Fruit fly (Drosophila melanogaster) whole organism, adult: Measurements from ENCODE around the gene Sec3.

Source experiments
- CG11617 ChIP-seq: fragments of 200-800 bp; sonication (Bioruptor generic); optimal IDR thresholded peaks from 2 replicates; lab custom pipeline; 2017; ENCODE audit warnings: mild to moderate bottlenecking, missing biosample characterization, missing genetic modification reagents, missing genetic modification characterization
- CG12768 ChIP-seq: fragments of 200-800 bp; sonication (Bioruptor generic); optimal IDR thresholded peaks from 2 replicates; lab custom pipeline; 2017; ENCODE audit warnings: missing biosample characterization, missing genetic modification characterization, mild to moderate bottlenecking, moderate library complexity, missing genetic modification reagents
- CG14711 ChIP-seq: fragments of 200-800 bp; sonication (Bioruptor generic); optimal IDR thresholded peaks from 2 replicates; lab custom pipeline; 2018; ENCODE audit warnings: missing biosample characterization, mild to moderate bottlenecking, missing genetic modification characterization, moderate library complexity
- CG1620 ChIP-seq: fragments of 200-800 bp; sonication (Bioruptor generic); optimal IDR thresholded peaks from 2 replicates; lab custom pipeline; 2016; ENCODE audit warnings: missing biosample characterization, missing genetic modification characterization
- CG33017 ChIP-seq: fragments of 200-800 bp; sonication (Bioruptor generic); optimal IDR thresholded peaks from 2 replicates; lab custom pipeline; 2018; ENCODE audit warnings: missing biosample characterization, mild to moderate bottlenecking, missing genetic modification characterization, moderate library complexity
- CG5204 ChIP-seq: fragments of 200-800 bp; sonication (Bioruptor generic); optimal IDR thresholded peaks from 2 replicates; lab custom pipeline; 2016; ENCODE audit warnings: missing biosample characterization, missing genetic modification characterization
- CG7045 ChIP-seq: fragments of 200-800 bp; sonication (Bioruptor generic); optimal IDR thresholded peaks from 2 replicates; lab custom pipeline; 2017; ENCODE audit warnings: missing biosample characterization, mild to moderate bottlenecking, missing genetic modification characterization
- CG7101 ChIP-seq: fragments of 200-800 bp; sonication (Bioruptor generic); optimal IDR thresholded peaks from 2 replicates; lab custom pipeline; 2018; ENCODE audit warnings: missing biosample characterization, mild to moderate bottlenecking, missing genetic modification characterization, moderate library complexity
- Clk ChIP-seq: fragments of 200-800 bp; sonication (Bioruptor generic); optimal IDR thresholded peaks from 2 replicates; lab custom pipeline; 2017; ENCODE audit warnings: missing biosample characterization, missing genetic modification characterization
- Crg-1 ChIP-seq: fragments of 200-800 bp; sonication (Bioruptor generic); optimal IDR thresholded peaks from 2 replicates; lab custom pipeline; 2016; ENCODE audit warnings: missing biosample characterization, missing genetic modification characterization
- Hr96 ChIP-seq: fragments of 200-800 bp; sonication (Bioruptor generic); optimal IDR thresholded peaks from 2 replicates; lab custom pipeline; 2016; ENCODE audit warnings: missing biosample characterization, missing genetic modification characterization
- Mnt ChIP-seq: fragments of 200-800 bp; sonication (Bioruptor generic); optimal IDR thresholded peaks from 2 replicates; lab custom pipeline; 2016; ENCODE audit warnings: missing biosample characterization, mild to moderate bottlenecking, missing genetic modification characterization
- bab1 ChIP-seq: fragments of 200-800 bp; sonication (Bioruptor generic); optimal IDR thresholded peaks from 3 replicates; lab custom pipeline; 2019; ENCODE audit warnings: missing biosample characterization, mild to moderate bottlenecking, missing genetic modification characterization, moderate library complexity
- cic ChIP-seq: fragments of 200-800 bp; sonication (Bioruptor generic); optimal IDR thresholded peaks from 2 replicates; lab custom pipeline; 2017; ENCODE audit warnings: missing biosample characterization, mild to moderate bottlenecking, missing genetic modification characterization, moderate library complexity
- cnc ChIP-seq, 2 experiments: fragments of >200 bp; optimal IDR thresholded peaks; 2 replicates each; lab custom pipeline; 2017
- kay ChIP-seq: fragments of 200-800 bp; sonication (Bioruptor generic); peaks from one replicate; lab custom pipeline; 2016; ENCODE audit warnings: missing biosample characterization, missing genetic modification characterization, borderline replicate concordance
- ovo ChIP-seq: fragments of 200-800 bp; sonication (Bioruptor generic); optimal IDR thresholded peaks from 2 replicates; lab custom pipeline; 2016; ENCODE audit warnings: missing biosample characterization, missing genetic modification characterization
- pad ChIP-seq: fragments of 200-800 bp; sonication (Bioruptor generic); optimal IDR thresholded peaks from 3 replicates; lab custom pipeline; 2017; ENCODE audit warnings: missing biosample characterization, missing genetic modification characterization, mild to moderate bottlenecking, moderate library complexity, missing genetic modification reagents
- tj ChIP-seq: fragments of 200-800 bp; sonication (Bioruptor generic); optimal IDR thresholded peaks from 3 replicates; lab custom pipeline; 2017; ENCODE audit warnings: missing biosample characterization, mild to moderate bottlenecking, missing genetic modification characterization, moderate library complexity
- toe ChIP-seq: fragments of 200-800 bp; sonication (Bioruptor generic); optimal IDR thresholded peaks from 2 replicates; lab custom pipeline; 2016; ENCODE audit warnings: missing biosample characterization, missing genetic modification characterization

Sec3 gene

DNA sequence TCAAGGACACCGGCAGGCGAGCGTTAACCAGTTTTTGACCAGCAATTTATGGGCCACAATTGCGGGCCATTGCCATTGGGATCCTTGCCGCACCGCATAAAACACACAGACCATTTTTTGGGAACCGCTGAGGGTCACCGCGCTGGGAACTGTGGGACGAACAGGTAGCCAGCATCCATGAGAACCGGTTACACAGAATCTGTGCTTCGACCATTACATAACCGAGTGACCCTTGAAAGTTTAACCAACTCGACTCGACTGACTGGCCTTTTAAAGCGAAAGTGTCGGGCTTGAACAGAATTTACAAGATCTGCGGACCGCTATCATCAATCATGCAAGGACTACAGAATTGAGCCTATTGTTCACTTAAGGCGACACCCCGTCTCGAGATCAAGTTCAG lies 32.6 kb downstream of the Sec3 start:
- TF ChIP-seq CG1620 (GFP tag; lab: Kevin White, UChicago) = no peak
- no peak for TF ChIP-seq Mnt
- no peak for TF ChIP-seq CG33017 (tag; lab: Kevin White, UChicago)
- no peak for TF ChIP-seq pad
- no peak for TF ChIP-seq Hr96 (GFP tag; lab: Kevin White, UChicago)
- no peak for TF ChIP-seq CG14711 (tag; lab: Kevin White, UChicago)
- no peak for TF ChIP-seq Crg-1 (GFP tag; lab: Kevin White, UChicago)
- no peak for TF ChIP-seq cic
- no peak for TF ChIP-seq cnc (optimal IDR thresholded peaks at IDR 0.05; lab: Kevin White, UChicago)
- TF ChIP-seq CG7045 (GFP tag; lab: Kevin White, UChicago) = no peak
- TF ChIP-seq CG7101 (tag; lab: Kevin White, UChicago) = no peak
- TF ChIP-seq CG12768 (GFP tag; lab: Kevin White, UChicago) = no peak
- no peak for TF ChIP-seq bab1 (GFP tag; lab: Kevin White, UChicago)
- no peak for TF ChIP-seq toe (GFP tag; lab: Kevin White, UChicago)
- TF ChIP-seq ovo (GFP tag; lab: Kevin White, UChicago) = no peak
- TF ChIP-seq tj = no peak

dm6 chr3L:17391132-17391531 lies 33.9 kb downstream of the Sec3 start:
- no peak for TF ChIP-seq cic

DNA sequence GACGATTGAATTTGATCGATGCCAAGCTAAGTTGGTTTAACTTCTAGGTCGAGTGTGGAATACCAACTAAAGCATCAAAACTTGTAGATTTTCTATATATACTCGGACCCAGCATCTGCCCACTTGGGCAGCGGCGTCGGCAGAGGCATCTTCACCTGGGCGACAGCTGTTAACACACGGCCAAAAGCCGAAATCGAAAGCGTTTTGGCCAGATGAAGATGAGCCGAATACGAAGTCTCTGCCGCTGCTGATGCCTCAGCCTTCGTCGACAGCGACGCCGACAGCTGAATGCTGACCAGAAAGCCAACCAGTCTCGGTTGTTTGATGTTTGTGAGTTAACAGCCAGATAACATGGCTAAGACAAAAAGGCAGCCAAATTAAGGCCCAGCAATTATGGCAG lies 36.1 kb downstream of the Sec3 start, which contains the start of gene CG13731:
Gene CG13731, minus strand, starts transcription at position 62 of the 400 bp plus-strand sequence.
- TF ChIP-seq CG33017 (tag; lab: Kevin White, UChicago) (no peak), cic (no peak), cnc (optimal IDR thresholded peaks at IDR 0.05; lab: Kevin White, UChicago) (no peak), CG11617 (GFP tag; lab: Kevin White, UChicago) (no peak), CG12768 (GFP tag; lab: Kevin White, UChicago) (no peak), CG1620 (GFP tag; lab: Kevin White, UChicago) (no peak), CG5204 (GFP tag; lab: Kevin White, UChicago) (no peak), Crg-1 (GFP tag; lab: Kevin White, UChicago) (no peak), pad (no peak), toe (GFP tag; lab: Kevin White, UChicago) (no peak)

- TF ChIP-seq CG12768 (GFP tag; lab: Kevin White, UChicago) = no peak
- no peak for TF ChIP-seq toe (GFP tag; lab: Kevin White, UChicago)
- no peak for TF ChIP-seq CG7101 (tag; lab: Kevin White, UChicago)
- TF ChIP-seq cnc (optimal IDR thresholded peaks at IDR 0.05; lab: Kevin White, UChicago) = no peak
- no peak for TF ChIP-seq pad
- TF ChIP-seq CG7045 (GFP tag; lab: Kevin White, UChicago) = no peak
- TF ChIP-seq CG5204 (GFP tag; lab: Kevin White, UChicago) = no peak
- TF ChIP-seq CG33017 (tag; lab: Kevin White, UChicago) = no peak
- no peak for TF ChIP-seq Crg-1 (GFP tag; lab: Kevin White, UChicago)
- TF ChIP-seq CG11617 (GFP tag; lab: Kevin White, UChicago) = no peak
- no peak for TF ChIP-seq CG1620 (GFP tag; lab: Kevin White, UChicago)
- no peak for TF ChIP-seq Mnt
- no peak for TF ChIP-seq kay (GFP tag; lab: Kevin White, UChicago)
- no peak for TF ChIP-seq Clk (GFP tag; lab: Kevin White, UChicago)
- no peak for TF ChIP-seq tj
Observed at dm6 chr3L:17386612-17387382, 38.2 kb downstream of the Sec3 start.

- TF ChIP-seq cnc (optimal IDR thresholded peaks at IDR 0.05; lab: Kevin White, UChicago) = no peak
- TF ChIP-seq CG5204 (GFP tag; lab: Kevin White, UChicago) = no peak
- no peak for TF ChIP-seq tj
- no peak for TF ChIP-seq CG1620 (GFP tag; lab: Kevin White, UChicago)
- TF ChIP-seq CG7045 (GFP tag; lab: Kevin White, UChicago) = no peak
- TF ChIP-seq pad = no peak
- no peak for TF ChIP-seq CG7101 (tag; lab: Kevin White, UChicago)
- no peak for TF ChIP-seq CG11617 (GFP tag; lab: Kevin White, UChicago)
- TF ChIP-seq Hr96 (GFP tag; lab: Kevin White, UChicago) = no peak
- no peak for TF ChIP-seq kay (GFP tag; lab: Kevin White, UChicago)
- TF ChIP-seq CG14711 (tag; lab: Kevin White, UChicago) = no peak
- TF ChIP-seq toe (GFP tag; lab: Kevin White, UChicago) = no peak
- no peak for TF ChIP-seq Crg-1 (GFP tag; lab: Kevin White, UChicago)
Observed at dm6 chr3L:17383714-17384113, 41.3 kb downstream of the Sec3 start.

DNA sequence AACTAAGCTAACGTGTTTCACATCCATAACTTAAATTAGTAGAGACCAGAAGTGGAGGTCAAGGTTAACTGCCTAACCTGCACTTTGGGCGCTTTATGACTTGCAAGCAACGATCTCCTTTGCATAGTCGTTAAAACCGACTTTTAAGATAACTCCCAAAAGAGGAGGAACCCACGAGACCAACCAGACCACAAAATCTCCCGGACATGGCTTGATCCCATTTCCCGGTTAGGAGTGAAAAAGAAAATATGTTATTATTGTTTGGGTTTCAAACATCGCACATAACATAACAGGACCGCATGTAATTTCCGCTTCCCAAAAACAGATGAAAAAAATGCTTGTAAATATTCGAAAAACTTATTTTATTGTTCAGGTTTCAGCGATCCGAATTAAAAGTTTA lies 41.7 kb downstream of the Sec3 start:
- TF ChIP-seq bab1 (GFP tag; lab: Kevin White, UChicago) = no peak
- TF ChIP-seq CG11617 (GFP tag; lab: Kevin White, UChicago) = no peak
- TF ChIP-seq cnc (optimal IDR thresholded peaks at IDR 0.05; lab: Kevin White, UChicago) = no peak
- no peak for TF ChIP-seq ovo (GFP tag; lab: Kevin White, UChicago)
- TF ChIP-seq Crg-1 (GFP tag; lab: Kevin White, UChicago) = no peak
- no peak for TF ChIP-seq CG33017 (tag; lab: Kevin White, UChicago)
- TF ChIP-seq CG7101 (tag; lab: Kevin White, UChicago) = no peak
- no peak for TF ChIP-seq pad
- no peak for TF ChIP-seq toe (GFP tag; lab: Kevin White, UChicago)
- no peak for TF ChIP-seq CG1620 (GFP tag; lab: Kevin White, UChicago)
- no peak for TF ChIP-seq CG14711 (tag; lab: Kevin White, UChicago)
- TF ChIP-seq Hr96 (GFP tag; lab: Kevin White, UChicago) = no peak
- TF ChIP-seq CG5204 (GFP tag; lab: Kevin White, UChicago) = no peak
- TF ChIP-seq CG7045 (GFP tag; lab: Kevin White, UChicago) = no peak
- no peak for TF ChIP-seq CG12768 (GFP tag; lab: Kevin White, UChicago)
- no peak for TF ChIP-seq Clk (GFP tag; lab: Kevin White, UChicago)
- no peak for TF ChIP-seq kay (GFP tag; lab: Kevin White, UChicago)
- no peak for TF ChIP-seq tj
